Fruit fly (Drosophila melanogaster) whole organism, embryonic: ENCODE data around the gene unc79.

Experiments
- Adf1 ChIP-seq: fragments of 200-800 bp; sonication (Bioruptor generic); IDR thresholded peaks from 2 replicates; pipeline ENCODE4 v1.3.6; 2022; ENCODE audit warnings: missing biosample characterization, missing genetic modification characterization
- Antp ChIP-seq: fragments of 200-800 bp; sonication (Bioruptor generic); optimal IDR thresholded peaks from 3 replicates; lab custom pipeline; 2016; ENCODE audit warnings: missing biosample characterization, missing genetic modification characterization
- CG10209 ChIP-seq: fragments of 200-800 bp; sonication (Bioruptor generic); optimal IDR thresholded peaks from 3 replicates; lab custom pipeline; 2017; ENCODE audit warnings: missing biosample characterization, mild to moderate bottlenecking, missing genetic modification characterization, missing genetic modification reagents
- CG12071 ChIP-seq: fragments of 200-800 bp; sonication (Bioruptor generic); optimal IDR thresholded peaks from 3 replicates; lab custom pipeline; 2018; ENCODE audit warnings: missing biosample characterization, mild to moderate bottlenecking, missing genetic modification characterization
- CG15696 ChIP-seq: fragments of 200-800 bp; sonication (Bioruptor generic); optimal IDR thresholded peaks from 2 replicates; lab custom pipeline; 2019; ENCODE audit warnings: missing biosample characterization, mild to moderate bottlenecking, missing genetic modification characterization, moderate library complexity
- CG16779 ChIP-seq: fragments of 200-800 bp; sonication (Bioruptor generic); IDR thresholded peaks from 2 replicates; pipeline ENCODE4 v1.3.6; 2022; ENCODE audit warnings: missing biosample characterization, missing genetic modification characterization
- CG17186 ChIP-seq: fragments of 200-800 bp; sonication (Bioruptor generic); optimal IDR thresholded peaks from 3 replicates; lab custom pipeline; 2017; ENCODE audit warnings: missing biosample characterization, missing genetic modification reagents, missing genetic modification characterization
- CG17359 ChIP-seq: fragments of 200-800 bp; sonication (Bioruptor generic); optimal IDR thresholded peaks from 3 replicates; lab custom pipeline; 2018; ENCODE audit warnings: missing biosample characterization, mild to moderate bottlenecking, missing genetic modification characterization, moderate library complexity
- CG17612 ChIP-seq: fragments of 200-800 bp; sonication (Bioruptor generic); IDR thresholded peaks from 2 replicates; pipeline ENCODE4 v1.3.6; 2022; ENCODE audit warnings: missing biosample characterization, missing genetic modification characterization
- CG17802 ChIP-seq: fragments of 200-800 bp; sonication (Bioruptor generic); optimal IDR thresholded peaks from 2 replicates; lab custom pipeline; 2018; ENCODE audit warnings: missing biosample characterization, mild to moderate bottlenecking, missing genetic modification characterization, moderate library complexity
- CG33557 ChIP-seq: fragments of 200-800 bp; sonication (Bioruptor generic); optimal IDR thresholded peaks from 2 replicates; lab custom pipeline; 2019; ENCODE audit warnings: missing biosample characterization, mild to moderate bottlenecking, missing genetic modification characterization, moderate library complexity
- CG3726 ChIP-seq: fragments of 200-800 bp; sonication (Bioruptor generic); IDR thresholded peaks from 3 replicates; pipeline ENCODE4, ENCODE4 v1.3.6; 2022; ENCODE audit warnings: missing biosample characterization, missing genetic modification characterization
- CG6654 ChIP-seq: fragments of 200-800 bp; sonication (Bioruptor generic); optimal IDR thresholded peaks from 2 replicates; lab custom pipeline; 2017; ENCODE audit warnings: missing biosample characterization, mild to moderate bottlenecking, missing genetic modification characterization
- CG6791 ChIP-seq: fragments of 200-800 bp; sonication (Bioruptor generic); IDR thresholded peaks from 3 replicates; pipeline ENCODE4 v1.3.6; 2022; ENCODE audit warnings: missing biosample characterization, missing genetic modification characterization; ENCODE audit not compliant: partially characterized antibody
- CG8290 ChIP-seq, 3 experiments: fragments of 200-800 bp; sonication (Bioruptor generic); optimal IDR thresholded peaks; 2 replicates each; lab custom pipeline; 2016 to 2019; ENCODE audit warnings: missing biosample characterization in 3 of 3, missing genetic modification characterization in 3 of 3, mild to moderate bottlenecking in 2 of 3, moderate library complexity in 1 of 3
- E2f2 ChIP-seq: fragments of 200-800 bp; sonication (Bioruptor generic); IDR thresholded peaks from 2 replicates; pipeline ENCODE4 v1.3.6; 2022; ENCODE audit warnings: missing biosample characterization, missing genetic modification characterization
- Fer1 ChIP-seq: fragments of 200-800 bp; sonication (Bioruptor generic); optimal IDR thresholded peaks from 2 replicates; lab custom pipeline; 2017; ENCODE audit warnings: missing biosample characterization, mild to moderate bottlenecking, missing genetic modification characterization
- Fer2 ChIP-seq: fragments of 200-800 bp; sonication (Bioruptor generic); optimal IDR thresholded peaks from 2 replicates; lab custom pipeline; 2018; ENCODE audit warnings: missing biosample characterization, mild to moderate bottlenecking, missing genetic modification characterization, moderate library complexity
- Fer3 ChIP-seq: fragments of 200-800 bp; sonication (Bioruptor generic); optimal IDR thresholded peaks from 2 replicates; lab custom pipeline; 2018; ENCODE audit warnings: missing biosample characterization, mild to moderate bottlenecking, missing genetic modification characterization, moderate library complexity
- HHEX ChIP-seq: fragments of 200-800 bp; sonication (Bioruptor generic); optimal IDR thresholded peaks from 3 replicates; lab custom pipeline; 2017; ENCODE audit warnings: missing biosample characterization, mild to moderate bottlenecking, missing genetic modification characterization, missing genetic modification reagents
- HLH54F ChIP-seq: fragments of 200-800 bp; sonication (Bioruptor generic); optimal IDR thresholded peaks from 3 replicates; lab custom pipeline; 2016; ENCODE audit warnings: missing biosample characterization, missing genetic modification characterization
- Hmr ChIP-seq: fragments of 200-800 bp; sonication (Bioruptor generic); optimal IDR thresholded peaks from 3 replicates; lab custom pipeline; 2017; ENCODE audit warnings: mild to moderate bottlenecking, missing biosample characterization, missing genetic modification reagents, missing genetic modification characterization
- Hsf ChIP-seq: fragments of 200-800 bp; sonication (Bioruptor generic); optimal IDR thresholded peaks from 3 replicates; lab custom pipeline; 2016; ENCODE audit warnings: missing biosample characterization, missing genetic modification characterization
- Nf-YB ChIP-seq: fragments of 200-800 bp; sonication (Bioruptor generic); optimal IDR thresholded peaks from 3 replicates; lab custom pipeline; 2019; ENCODE audit warnings: missing biosample characterization, mild to moderate bottlenecking, missing genetic modification characterization, moderate library complexity
- NfI ChIP-seq: fragments of 200-800 bp; sonication (Bioruptor generic); optimal IDR thresholded peaks from 3 replicates; lab custom pipeline; 2018; ENCODE audit warnings: missing biosample characterization, mild to moderate bottlenecking, missing genetic modification characterization, moderate library complexity
- Ptx1 ChIP-seq: fragments of 200-800 bp; sonication (Bioruptor generic); IDR thresholded peaks from 2 replicates; pipeline ENCODE4 v1.3.6; 2022; ENCODE audit warnings: missing biosample characterization, missing genetic modification characterization
- Sry-δ ChIP-seq: fragments of 200-800 bp; sonication (Bioruptor generic); optimal IDR thresholded peaks from 2 replicates; lab custom pipeline; 2016; ENCODE audit warnings: missing biosample characterization, missing genetic modification characterization
- ab ChIP-seq: fragments of 200-800 bp; sonication (Bioruptor generic); optimal IDR thresholded peaks from 2 replicates; lab custom pipeline; 2016; ENCODE audit warnings: missing biosample characterization, missing genetic modification characterization
- ap ChIP-seq: fragments of 200-800 bp; sonication (Bioruptor generic); IDR thresholded peaks from 2 replicates; pipeline ENCODE4 v1.3.6; 2022; ENCODE audit warnings: missing biosample characterization, missing genetic modification characterization
- az2 ChIP-seq: fragments of 200-800 bp; sonication (Bioruptor generic); optimal IDR thresholded peaks from 3 replicates; lab custom pipeline; 2016; ENCODE audit warnings: missing biosample characterization, missing genetic modification characterization
- bowl ChIP-seq: fragments of 200-800 bp; sonication (Bioruptor generic); IDR thresholded peaks from 2 replicates; pipeline ENCODE4 v1.3.6; 2022; ENCODE audit warnings: missing biosample characterization, missing genetic modification characterization
- br ChIP-seq: fragments of >200 bp; optimal IDR thresholded peaks from 2 replicates; lab custom pipeline; 2017
- chm ChIP-seq: fragments of 200-800 bp; sonication (Bioruptor generic); IDR thresholded peaks from 2 replicates; pipeline ENCODE4 v1.3.6; 2022; ENCODE audit warnings: missing biosample characterization, missing genetic modification characterization
- crc ChIP-seq: fragments of 200-800 bp; sonication (Bioruptor generic); optimal IDR thresholded peaks from 2 replicates; lab custom pipeline; 2016; ENCODE audit warnings: missing biosample characterization, missing genetic modification characterization
- dati ChIP-seq: fragments of 200-800 bp; sonication (Bioruptor generic); IDR thresholded peaks from 2 replicates; pipeline ENCODE4 v1.3.6; 2022; ENCODE audit warnings: missing biosample characterization, missing genetic modification characterization
- fd64A ChIP-seq: fragments of 200-800 bp; sonication (Bioruptor generic); optimal IDR thresholded peaks from 3 replicates; lab custom pipeline; 2018; ENCODE audit warnings: missing biosample characterization, mild to moderate bottlenecking, missing genetic modification characterization
- gcm ChIP-seq: fragments of 200-800 bp; sonication (Bioruptor generic); optimal IDR thresholded peaks from 2 replicates; lab custom pipeline; 2019; ENCODE audit warnings: missing biosample characterization, mild to moderate bottlenecking, missing genetic modification characterization, moderate library complexity
- gfzf ChIP-seq: fragments of 200-800 bp; sonication (Bioruptor generic); optimal IDR thresholded peaks from 2 replicates; lab custom pipeline; 2016; ENCODE audit warnings: missing biosample characterization, mild to moderate bottlenecking, missing genetic modification characterization, moderate library complexity
- grau ChIP-seq: fragments of 200-800 bp; optimal IDR thresholded peaks from 3 replicates; lab custom pipeline; 2019; ENCODE audit warnings: missing biosample characterization, mild to moderate bottlenecking, missing genetic modification characterization, moderate library complexity
- gt ChIP-seq: fragments of 200-800 bp; sonication (Bioruptor generic); IDR thresholded peaks from 2 replicates; pipeline ENCODE4 v1.3.6; 2022; ENCODE audit warnings: missing biosample characterization, missing genetic modification characterization
- kah ChIP-seq: fragments of 200-800 bp; sonication (Bioruptor generic); optimal IDR thresholded peaks from 2 replicates; lab custom pipeline; 2018; ENCODE audit warnings: missing biosample characterization, mild to moderate bottlenecking, missing genetic modification characterization
- lbe ChIP-seq: fragments of 200-800 bp; sonication (Bioruptor generic); optimal IDR thresholded peaks from 2 replicates; lab custom pipeline; 2016; ENCODE audit warnings: missing biosample characterization, mild to moderate bottlenecking, missing genetic modification characterization
- nmo ChIP-seq: fragments of 200-800 bp; sonication (Bioruptor generic); optimal IDR thresholded peaks from 2 replicates; lab custom pipeline; 2018; ENCODE audit warnings: missing biosample characterization, mild to moderate bottlenecking, missing genetic modification characterization, moderate library complexity
- nom ChIP-seq: fragments of 200-800 bp; sonication (Bioruptor generic); optimal IDR thresholded peaks from 2 replicates; lab custom pipeline; 2017; ENCODE audit warnings: missing biosample characterization, missing genetic modification characterization, mild to moderate bottlenecking, moderate library complexity, missing genetic modification reagents
- org-1 ChIP-seq: fragments of 200-800 bp; sonication (Bioruptor generic); optimal IDR thresholded peaks from 2 replicates; lab custom pipeline; 2017; ENCODE audit warnings: missing biosample characterization, missing genetic modification characterization
- p53 ChIP-seq: fragments of 200-800 bp; sonication (Bioruptor generic); optimal IDR thresholded peaks from 2 replicates; lab custom pipeline; 2016; ENCODE audit warnings: missing biosample characterization, missing genetic modification characterization
- phol ChIP-seq: fragments of 200-800 bp; sonication (Bioruptor generic); optimal IDR thresholded peaks from 3 replicates; lab custom pipeline; 2018; ENCODE audit warnings: missing biosample characterization, mild to moderate bottlenecking, missing genetic modification characterization, moderate library complexity
- slou ChIP-seq: fragments of 200-800 bp; sonication (Bioruptor generic); optimal IDR thresholded peaks from 3 replicates; lab custom pipeline; 2016; ENCODE audit warnings: missing biosample characterization, missing genetic modification characterization
- stc ChIP-seq: fragments of 200-800 bp; sonication (Bioruptor generic); IDR thresholded peaks from 2 replicates; pipeline ENCODE4 v1.3.6; 2022; ENCODE audit warnings: missing biosample characterization, missing genetic modification characterization
- tup ChIP-seq: fragments of 200-800 bp; sonication (Bioruptor generic); optimal IDR thresholded peaks from 2 replicates; lab custom pipeline; 2016; ENCODE audit warnings: missing biosample characterization, mild to moderate bottlenecking, missing genetic modification characterization, moderate library complexity
- wek ChIP-seq: fragments of 200-800 bp; sonication (Bioruptor generic); optimal IDR thresholded peaks from 3 replicates; lab custom pipeline; 2018; ENCODE audit warnings: missing biosample characterization, mild to moderate bottlenecking, missing genetic modification characterization, moderate library complexity
- zfh1 ChIP-seq: fragments of 200-800 bp; sonication (Bioruptor generic); IDR thresholded peaks from 3 replicates; pipeline ENCODE4 v1.3.6; 2022; ENCODE audit warnings: missing biosample characterization, missing genetic modification characterization

unc79 gene

DNA sequence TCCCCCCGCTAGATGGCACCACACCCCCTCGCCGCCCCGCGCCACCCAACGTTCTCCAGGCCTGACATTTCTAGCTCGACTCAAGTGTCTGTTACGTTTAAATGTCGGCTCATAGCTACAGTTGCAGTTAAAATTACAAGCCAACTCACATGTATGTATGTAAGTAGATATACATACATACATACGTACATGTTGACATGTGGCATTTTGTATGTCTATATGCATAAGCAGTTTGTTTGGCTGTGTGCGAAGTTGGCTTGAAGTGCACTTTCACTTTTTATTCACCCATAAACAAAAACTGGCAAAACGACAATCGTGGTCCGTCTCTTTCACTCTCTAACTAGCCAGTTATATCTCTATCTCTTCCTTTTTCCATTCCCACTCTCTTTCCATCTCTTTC, 63.1 kb downstream of the unc79 start (continued):
- peak; percentile 4 for TF ChIP-seq CG12071
- TF ChIP-seq bowl (GFP tag; lab: Robert Waterston, UW), result peak; percentile 44; the same call in 1 of the 2 replicates
- peak; percentile 49 for TF ChIP-seq wek (GFP tag; lab: Kevin White, UChicago)
- TF ChIP-seq dati (GFP tag; lab: Robert Waterston, UW), result no peak
- no peak for TF ChIP-seq grau (tag; lab: Kevin White, UChicago)
- TF ChIP-seq fd64A, result peak; percentile 56
- TF ChIP-seq br, result no peak
- TF ChIP-seq HHEX, result peak; percentile 46
- TF ChIP-seq org-1, result peak; percentile 25
- no peak for TF ChIP-seq tup
- TF ChIP-seq CG3726, result no peak
- 0 out of 2 replicates have a peak, but pooled peaks have one; percentile 19 for TF ChIP-seq stc (GFP tag; lab: Robert Waterston, UW)
- no peak for TF ChIP-seq Sry-δ (GFP tag; lab: Kevin White, UChicago)
- TF ChIP-seq CG17612, result no peak
- TF ChIP-seq CG10209 (GFP tag; lab: Kevin White, UChicago), result peak; percentile 5

DNA sequence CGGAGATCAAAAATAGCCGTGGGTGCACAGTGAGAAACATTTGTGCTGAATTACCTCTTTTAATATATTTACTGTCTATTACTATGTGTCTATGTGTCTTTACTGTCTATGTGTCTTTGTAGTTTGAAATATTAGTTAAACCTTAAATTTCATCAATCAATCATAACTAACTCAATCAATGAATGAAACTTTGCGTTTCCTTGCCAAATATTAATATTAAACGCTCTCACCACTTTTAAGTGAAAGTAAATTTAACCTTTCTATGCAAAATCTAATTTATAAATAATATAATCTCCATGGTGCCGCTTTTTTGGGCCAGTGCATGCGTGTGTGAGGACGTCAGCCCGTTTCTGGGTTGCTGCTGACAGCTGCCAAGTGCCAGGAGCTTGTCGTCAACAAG, 64.7 kb downstream of the unc79 start:
- no peak for TF ChIP-seq CG17186 (GFP tag; lab: Kevin White, UChicago)
- TF ChIP-seq E2f2 (GFP tag; lab: Robert Waterston, UW), result no peak
- no peak for TF ChIP-seq ap (GFP tag; lab: Robert Waterston, UW)
- no peak for TF ChIP-seq chm
- TF ChIP-seq zfh1 (GFP tag; lab: Robert Waterston, UW), result no peak
- TF ChIP-seq ab (GFP tag; lab: Kevin White, UChicago), result no peak
- TF ChIP-seq Nf-YB, result no peak
- TF ChIP-seq Hsf (GFP tag; lab: Kevin White, UChicago), result peak; percentile 8
- no peak for TF ChIP-seq CG15696 (tag; lab: Kevin White, UChicago)
- peak; percentile 7 for TF ChIP-seq Fer3 (tag; lab: Kevin White, UChicago)
- TF ChIP-seq CG17802 (tag; lab: Kevin White, UChicago), result no peak
- peak; percentile 15 for TF ChIP-seq NfI (GFP tag; lab: Kevin White, UChicago)
- TF ChIP-seq kah (GFP tag; lab: Kevin White, UChicago), result no peak
- TF ChIP-seq Fer2 (tag; lab: Kevin White, UChicago), result no peak
- TF ChIP-seq Fer1, result peak; percentile 17
- TF ChIP-seq gt (GFP tag; lab: Robert Waterston, UW), result no peak
- peak; percentile 42 for TF ChIP-seq nom (GFP tag; lab: Kevin White, UChicago)
- TF ChIP-seq nmo (GFP tag; lab: Kevin White, UChicago), result peak; percentile 10
- no peak for TF ChIP-seq az2 (GFP tag; lab: Kevin White, UChicago)
- TF ChIP-seq HLH54F, result no peak
- TF ChIP-seq gcm (GFP tag; lab: Kevin White, UChicago), result no peak
- peak; percentile 36 for TF ChIP-seq CG17359 (tag; lab: Kevin White, UChicago)
- no peak for TF ChIP-seq Adf1
- no peak for TF ChIP-seq p53 (GFP tag; lab: Kevin White, UChicago)
- TF ChIP-seq Antp, result no peak
- TF ChIP-seq Ptx1, result no peak
- peak; percentile 27 for TF ChIP-seq phol (tag; lab: Kevin White, UChicago)
- TF ChIP-seq Hmr (GFP tag; lab: Kevin White, UChicago), result no peak
- TF ChIP-seq CG16779 (GFP tag; lab: Robert Waterston, UW), result no peak
- TF ChIP-seq CG33557 (GFP tag; lab: Kevin White, UChicago), result no peak
- TF ChIP-seq CG6654 (GFP tag; lab: Kevin White, UChicago), result no peak
- no peak for TF ChIP-seq crc (GFP tag; lab: Kevin White, UChicago)
- no peak for TF ChIP-seq CG6791
- no peak for TF ChIP-seq gfzf (GFP tag; lab: Kevin White, UChicago)
- no peak for TF ChIP-seq lbe (GFP tag; lab: Kevin White, UChicago)
- TF ChIP-seq slou (GFP tag; lab: Kevin White, UChicago), result no peak
- no peak for TF ChIP-seq CG8290 (GFP tag; optimal IDR thresholded peaks at IDR 0.05; lab: Kevin White, UChicago)
- peak in 1 of 2 experiments; percentile 16 for TF ChIP-seq CG8290 (tag; optimal IDR thresholded peaks at IDR 0.05; lab: Kevin White, UChicago)
